Worm (Caenorhabditis elegans) whole organism, early embryonic: ENCODE results near the gene math-16.

ENCODE experiments used
- aly-1 ChIP-seq: sonication (generic microtip); optimal IDR thresholded peaks from 2 replicates; lab custom pipeline; 2016; ENCODE audit warnings: missing genetic modification characterization, missing compliant biosample characterization
- ceh-13 ChIP-seq: fragments of 200-800 bp; sonication (Bioruptor generic); optimal IDR thresholded peaks from 2 replicates; lab custom pipeline; 2018; ENCODE audit warnings: mild to moderate bottlenecking, missing genetic modification characterization, missing compliant biosample characterization
- hmbx-1 ChIP-seq: sonication (generic microtip); optimal IDR thresholded peaks from 2 replicates; lab custom pipeline; 2016; ENCODE audit warnings: mild to moderate bottlenecking, missing genetic modification characterization, missing compliant biosample characterization
- hmg-4 ChIP-seq: fragments of 200-800 bp; sonication (Bioruptor generic); optimal IDR thresholded peaks from 2 replicates; lab custom pipeline; 2018; ENCODE audit warnings: mild to moderate bottlenecking, missing genetic modification characterization, missing compliant biosample characterization
- hnd-1 ChIP-seq: sonication (generic microtip); optimal IDR thresholded peaks from 2 replicates; lab custom pipeline; 2016; ENCODE audit warnings: missing genetic modification characterization, missing compliant biosample characterization
- pes-1 ChIP-seq: fragments of 200-800 bp; sonication (Bioruptor generic); IDR thresholded peaks from 2 replicates; pipeline ENCODE4 v1.3.6; 2022; ENCODE audit warnings: missing genetic modification reagents, missing genetic modification characterization, missing compliant biosample characterization
- scrt-1 ChIP-seq: fragments of 200-800 bp; sonication (Bioruptor generic); IDR thresholded peaks from 2 replicates; pipeline ENCODE4 v1.3.6; 2022; ENCODE audit warnings: missing genetic modification characterization, missing compliant biosample characterization
- tbx-11 ChIP-seq: fragments of 200-800 bp; sonication (Bioruptor generic); IDR thresholded peaks from 2 replicates; pipeline ENCODE4 v1.3.6; 2022; ENCODE audit warnings: missing genetic modification characterization, missing compliant biosample characterization
- tbx-37 ChIP-seq: fragments of 200-800 bp; sonication (Bioruptor generic); conservative IDR thresholded peaks from 2 replicates; pipeline ENCODE4 v1.3.6; 2022; ENCODE audit warnings: missing genetic modification reagents, missing genetic modification characterization, missing compliant biosample characterization

The math-16 gene

DNA sequence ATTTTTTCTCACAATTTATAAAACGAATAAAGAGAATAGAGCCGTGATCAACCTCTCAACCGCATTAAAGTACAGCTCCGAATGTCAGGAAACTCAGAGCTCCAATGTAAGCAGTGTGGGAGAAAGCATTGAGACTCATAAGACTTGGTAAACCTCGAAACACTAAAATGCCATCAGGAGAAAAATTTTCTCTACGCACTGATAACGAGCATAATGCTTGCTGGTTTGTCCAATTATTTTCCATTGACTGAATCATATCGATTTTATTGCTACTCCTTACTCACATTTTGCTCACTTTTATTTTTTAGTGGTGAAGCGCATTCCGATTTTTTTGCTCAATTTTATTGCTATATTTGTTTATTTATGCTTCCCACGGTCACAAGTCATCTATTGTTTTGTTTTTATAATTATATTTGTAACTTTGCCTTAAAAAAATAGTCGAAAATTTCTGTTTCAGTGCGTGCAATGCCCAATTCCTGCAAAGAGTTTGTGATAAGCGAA, 48.3 kb downstream of the math-16 start, which contains the start of gene math-40:
Gene math-40, plus strand, starts transcription at position 451 of the 501 bp plus-strand sequence.
- TF ChIP-seq ceh-13 (GFP tag; lab: Kevin White, UChicago), result no peak
- no peak for TF ChIP-seq tbx-11 (GFP tag; lab: Robert Waterston, UW)
- no peak for TF ChIP-seq hmg-4
- no peak for TF ChIP-seq scrt-1 (GFP tag; lab: Robert Waterston, UW)
- TF ChIP-seq hnd-1 (tag; lab: Kevin White, UChicago), result no peak
- no peak for TF ChIP-seq tbx-37 (GFP tag; lab: Robert Waterston, UW)
- TF ChIP-seq aly-1 (tag; lab: Kevin White, UChicago), result no peak
- TF ChIP-seq hmbx-1, result no peak
- TF ChIP-seq pes-1 (GFP tag; lab: Robert Waterston, UW), result no peak
